Worm (Caenorhabditis elegans) whole organism, mixed stage, embryonic: ENCODE measurements around the gene nex-2.

Experiments used
- M03D4.4 ChIP-seq: sonication (generic microtip); optimal IDR thresholded peaks from 2 replicates; lab custom pipeline; 2017; ENCODE audit warnings: mild to moderate bottlenecking, missing genetic modification characterization, missing compliant biosample characterization
- bed-3 ChIP-seq: fragments of 200-800 bp; sonication (Bioruptor generic); optimal IDR thresholded peaks from 3 replicates; lab custom pipeline; 2018; ENCODE audit warnings: mild to moderate bottlenecking, missing genetic modification characterization, moderate library complexity, missing compliant biosample characterization
- blmp-1 ChIP-seq: fragments of 150-350 bp; optimal IDR thresholded peaks from 2 replicates; lab custom pipeline; 2014; ENCODE audit warnings: missing biosample characterization, missing genetic modification characterization
- ceh-39 ChIP-seq: fragments of 150-350 bp; optimal IDR thresholded peaks from 2 replicates; lab custom pipeline; 2014; ENCODE audit warnings: missing biosample characterization, missing genetic modification characterization
- ceh-43 ChIP-seq: fragments of 200-800 bp; sonication (Bioruptor generic); optimal IDR thresholded peaks from 2 replicates; lab custom pipeline; 2018; ENCODE audit warnings: mild to moderate bottlenecking, missing genetic modification characterization, moderate library complexity, missing compliant biosample characterization
- ceh-83 ChIP-seq: fragments of 200-800 bp; sonication (Bioruptor generic); optimal IDR thresholded peaks from 2 replicates; lab custom pipeline; 2018; ENCODE audit warnings: mild to moderate bottlenecking, missing genetic modification characterization, missing compliant biosample characterization
- ces-1 ChIP-seq: fragments of 150-350 bp; optimal IDR thresholded peaks from 2 replicates; lab custom pipeline; 2014; ENCODE audit warnings: missing biosample characterization, missing genetic modification reagents, missing genetic modification characterization
- cnd-1 ChIP-seq: fragments of 200-800 bp; sonication (Bioruptor generic); optimal IDR thresholded peaks from 2 replicates; lab custom pipeline; 2018; ENCODE audit warnings: mild to moderate bottlenecking, missing genetic modification characterization, missing compliant biosample characterization
- drap-1 ChIP-seq: fragments of 200-800 bp; sonication (Bioruptor generic); optimal IDR thresholded peaks from 3 replicates; lab custom pipeline; 2018; ENCODE audit warnings: mild to moderate bottlenecking, missing genetic modification characterization, missing compliant biosample characterization
- elt-1 ChIP-seq: sonication (generic microtip); optimal IDR thresholded peaks from 2 replicates; lab custom pipeline; 2017; ENCODE audit warnings: missing genetic modification characterization, mild to moderate bottlenecking, missing compliant biosample characterization, antibody characterized with exemption, moderate library complexity, borderline replicate concordance; ENCODE audit not compliant: insufficient read depth
- elt-3 ChIP-seq: fragments of 150-350 bp; optimal IDR thresholded peaks from 2 replicates; lab custom pipeline; 2014; ENCODE audit warnings: missing biosample characterization, missing genetic modification characterization
- flh-1 ChIP-seq: fragments of 200-800 bp; sonication (Bioruptor generic); optimal IDR thresholded peaks from 2 replicates; lab custom pipeline; 2018; ENCODE audit warnings: mild to moderate bottlenecking, missing genetic modification characterization, moderate library complexity, missing compliant biosample characterization
- ham-2 ChIP-seq: fragments of 200-800 bp; sonication (Bioruptor generic); optimal IDR thresholded peaks from 2 replicates; lab custom pipeline; 2018; ENCODE audit warnings: mild to moderate bottlenecking, missing genetic modification characterization, missing compliant biosample characterization
- hlh-1 ChIP-seq: fragments of 150-350 bp; optimal IDR thresholded peaks from 2 replicates; lab custom pipeline; 2014; ENCODE audit warnings: missing biosample characterization, missing genetic modification reagents, missing genetic modification characterization
- lin-13 ChIP-seq: fragments of 150-350 bp; optimal IDR thresholded peaks from 2 replicates; lab custom pipeline; 2014; ENCODE audit warnings: missing biosample characterization, missing genetic modification characterization
- lin-32 ChIP-seq: fragments of 200-800 bp; sonication (Bioruptor generic); optimal IDR thresholded peaks from 2 replicates; lab custom pipeline; 2018; ENCODE audit warnings: mild to moderate bottlenecking, missing genetic modification characterization, missing compliant biosample characterization
- lsy-2 ChIP-seq: fragments of 150-350 bp; optimal IDR thresholded peaks from 2 replicates; lab custom pipeline; 2014; ENCODE audit warnings: missing biosample characterization, missing genetic modification characterization
- mab-5 ChIP-seq: fragments of 150-350 bp; optimal IDR thresholded peaks from 2 replicates; lab custom pipeline; 2014; ENCODE audit warnings: missing biosample characterization, missing genetic modification characterization
- mep-1 ChIP-seq: fragments of 150-350 bp; optimal IDR thresholded peaks from 2 replicates; lab custom pipeline; 2017; ENCODE audit warnings: missing biosample characterization, missing genetic modification reagents, missing genetic modification characterization, inconsistent platforms
- mls-2 ChIP-seq: sonication (generic microtip); optimal IDR thresholded peaks from 2 replicates; lab custom pipeline; 2016; ENCODE audit warnings: mild to moderate bottlenecking, missing genetic modification characterization, moderate library complexity, missing compliant biosample characterization
- nhr-12 ChIP-seq: fragments of 150-350 bp; optimal IDR thresholded peaks from 2 replicates; lab custom pipeline; 2014; ENCODE audit warnings: missing biosample characterization, missing genetic modification characterization
- nhr-2 ChIP-seq: fragments of 150-350 bp; optimal IDR thresholded peaks from 2 replicates; lab custom pipeline; 2014; ENCODE audit warnings: missing biosample characterization, missing genetic modification characterization
- nhr-237 ChIP-seq: fragments of 150-350 bp; optimal IDR thresholded peaks from 2 replicates; lab custom pipeline; 2014; ENCODE audit warnings: missing biosample characterization, missing genetic modification characterization
- nhr-28 ChIP-seq: fragments of 150-350 bp; optimal IDR thresholded peaks from 2 replicates; lab custom pipeline; 2014; ENCODE audit warnings: missing biosample characterization, missing genetic modification characterization
- nhr-76 ChIP-seq: sonication (generic microtip); optimal IDR thresholded peaks from 2 replicates; lab custom pipeline; 2017; ENCODE audit warnings: missing biosample characterization, missing genetic modification characterization
- pha-4 ChIP-seq: fragments of 150-350 bp; optimal IDR thresholded peaks from 2 replicates; lab custom pipeline; 2018; ENCODE audit warnings: missing biosample characterization, missing genetic modification reagents, missing genetic modification characterization
- sem-2 ChIP-seq: fragments of 200-800 bp; sonication (Bioruptor generic); optimal IDR thresholded peaks from 2 replicates; lab custom pipeline; 2018; ENCODE audit warnings: mild to moderate bottlenecking, missing genetic modification characterization, missing compliant biosample characterization
- snpc-4 ChIP-seq: fragments of 150-350 bp; optimal IDR thresholded peaks from 2 replicates; lab custom pipeline; 2014; ENCODE audit warnings: missing biosample characterization, missing genetic modification characterization
- sptf-1 ChIP-seq: sonication (generic microtip); optimal IDR thresholded peaks from 2 replicates; lab custom pipeline; 2017; ENCODE audit warnings: mild to moderate bottlenecking, missing genetic modification characterization, moderate library complexity, missing compliant biosample characterization
- tbx-8 ChIP-seq: fragments of 200-800 bp; sonication (Bioruptor generic); optimal IDR thresholded peaks from 2 replicates; lab custom pipeline; 2018; ENCODE audit warnings: mild to moderate bottlenecking, missing genetic modification characterization, moderate library complexity, missing compliant biosample characterization
- unc-120 ChIP-seq: sonication (generic microtip); optimal IDR thresholded peaks from 2 replicates; lab custom pipeline; 2017; ENCODE audit warnings: missing genetic modification characterization, missing compliant biosample characterization; ENCODE audit not compliant: poor library complexity, severe bottlenecking
- unc-39 ChIP-seq: fragments of 150-350 bp; optimal IDR thresholded peaks from 2 replicates; lab custom pipeline; 2014; ENCODE audit warnings: missing biosample characterization, missing genetic modification characterization
- unc-62 ChIP-seq: fragments of 150-350 bp; optimal IDR thresholded peaks from 2 replicates; lab custom pipeline; 2014; ENCODE audit warnings: missing biosample characterization, missing genetic modification reagents, missing genetic modification characterization
- zip-8 ChIP-seq: fragments of 150-350 bp; optimal IDR thresholded peaks from 2 replicates; lab custom pipeline; 2014; ENCODE audit warnings: missing biosample characterization, missing genetic modification characterization
- ztf-11 ChIP-seq: fragments of 150-350 bp; optimal IDR thresholded peaks from 2 replicates; lab custom pipeline; 2014; ENCODE audit warnings: missing biosample characterization, missing genetic modification characterization

The nex-2 gene

ce11 chrIII:10284214-10284613 is 46.0 kb downstream of the nex-2 start:
- TF ChIP-seq nhr-12 (tag; lab: Kevin White, UChicago) (no peak), unc-62 (GFP tag; lab: Kevin White, UChicago) (no peak), tbx-8 (GFP tag; lab: Kevin White, UChicago) (no peak), hlh-1 (tag; lab: Kevin White, UChicago) (no peak), unc-120 (tag; lab: Kevin White, UChicago) (peak; percentile 68), elt-1 (tag; lab: Kevin White, UChicago) (no peak), bed-3 (GFP tag; lab: Kevin White, UChicago) (no peak), elt-3 (tag; lab: Kevin White, UChicago) (no peak), nhr-2 (tag; lab: Kevin White, UChicago) (no peak), unc-39 (no peak), ces-1 (GFP tag; lab: Kevin White, UChicago) (peak; percentile 99), M03D4.4 (tag; lab: Kevin White, UChicago) (peak; percentile 38), nhr-237 (tag; lab: Kevin White, UChicago) (no peak), sem-2 (GFP tag; lab: Kevin White, UChicago) (no peak), blmp-1 (tag; lab: Kevin White, UChicago) (no peak), pha-4 (tag; lab: Kevin White, UChicago) (no peak), ham-2 (no peak), ceh-43 (GFP tag; lab: Kevin White, UChicago) (no peak), snpc-4 (tag; lab: Kevin White, UChicago) (no peak), flh-1 (GFP tag; lab: Kevin White, UChicago) (no peak), mls-2 (tag; lab: Kevin White, UChicago) (peak; percentile 69), ceh-83 (GFP tag; lab: Kevin White, UChicago) (no peak), sptf-1 (tag; lab: Kevin White, UChicago) (peak; percentile 45), lin-13 (tag; lab: Kevin White, UChicago) (no peak), ceh-39 (tag; lab: Kevin White, UChicago) (no peak), nhr-76 (no peak), mab-5 (tag; lab: Kevin White, UChicago) (no peak), lin-32 (GFP tag; lab: Kevin White, UChicago) (no peak), nhr-28 (tag; lab: Kevin White, UChicago) (no peak), cnd-1 (no peak), mep-1 (tag; lab: Kevin White, UChicago) (no peak), ztf-11 (tag; lab: Kevin White, UChicago) (no peak), drap-1 (GFP tag; lab: Kevin White, UChicago) (no peak), lsy-2 (peak; percentile 0), zip-8 (no peak)

DNA sequence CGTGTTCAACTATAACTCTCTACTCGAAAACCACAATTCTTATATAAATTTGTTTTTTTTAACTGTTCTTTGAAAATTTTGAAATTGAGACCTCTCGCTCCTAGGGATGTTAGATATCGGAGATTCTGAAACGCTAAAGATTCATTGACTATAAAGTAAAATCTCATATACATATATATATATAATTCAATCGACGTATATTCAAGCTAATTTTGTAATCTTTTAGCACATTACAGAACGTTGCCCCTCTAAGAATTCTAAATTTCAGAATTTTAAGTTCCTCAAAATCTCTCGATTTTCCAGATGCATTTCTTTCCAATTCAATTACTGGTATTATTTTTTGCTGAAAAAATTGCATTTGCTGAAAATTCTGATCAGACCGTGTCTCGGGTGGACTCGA is 51.4 kb downstream of the nex-2 start, which contains the start of gene pad-2:
TSS of gene pad-2 (plus strand) at position 301 of the 400 bp plus-strand sequence.
- TF ChIP-seq nhr-76 (no peak), zip-8 (no peak), mls-2 (tag; lab: Kevin White, UChicago) (no peak), elt-3 (tag; lab: Kevin White, UChicago) (no peak), mep-1 (tag; lab: Kevin White, UChicago) (no peak), nhr-2 (tag; lab: Kevin White, UChicago) (no peak), flh-1 (GFP tag; lab: Kevin White, UChicago) (no peak), ceh-39 (tag; lab: Kevin White, UChicago) (no peak), hlh-1 (tag; lab: Kevin White, UChicago) (no peak), lsy-2 (no peak), lin-13 (tag; lab: Kevin White, UChicago) (no peak), sptf-1 (tag; lab: Kevin White, UChicago) (no peak), elt-1 (tag; lab: Kevin White, UChicago) (no peak), nhr-12 (tag; lab: Kevin White, UChicago) (no peak), unc-39 (no peak), unc-62 (GFP tag; lab: Kevin White, UChicago) (no peak), drap-1 (GFP tag; lab: Kevin White, UChicago) (no peak)
- TF ChIP-seq, all 35 proteins: peak for 0
